Fruit fly (Drosophila melanogaster) S2 (cell line): ENCODE measurements around the gene CG17107.

Experiments
- CG8478 ChIP-seq: fragments of >200 bp; optimal IDR thresholded peaks from 2 replicates; lab custom pipeline; 2018
- CTCF ChIP-seq, 2 experiments: fragments of >200 bp; optimal IDR thresholded peaks; 2 replicates each; lab custom pipeline; 2018

Gene CG17107

dm6 chr2L:10676933-10677714 lies 4.6 kb upstream of the CG17107 start, which contains the start of gene CG17104:
Gene CG17104 (plus strand): TSS chr2L:10677198.
- TF ChIP-seq CTCF (optimal IDR thresholded peaks at IDR 0.05; lab: Kevin White, UChicago) (no peak), CG8478 (lab: Kevin White, UChicago) (no peak)

- TF ChIP-seq CG8478 (lab: Kevin White, UChicago) (no peak), CTCF (optimal IDR thresholded peaks at IDR 0.05; lab: Kevin White, UChicago) (no peak)
Observed at dm6 chr2L:10677715-10678088, 4.0 kb upstream of the CG17107 start.

dm6 chr2L:10679568-10679967 lies 2.1 kb upstream of the CG17107 start:
- TF ChIP-seq CTCF (optimal IDR thresholded peaks at IDR 0.05; lab: Kevin White, UChicago) (no peak), CG8478 (lab: Kevin White, UChicago) (no peak)

dm6 chr2L:10680584-10681080 lies 1.1 kb upstream of the CG17107 start, which contains the start of gene CG17105:
Gene CG17105 (plus strand): TSS chr2L:10681030.
- TF ChIP-seq CG8478 (lab: Kevin White, UChicago) = no peak
- TF ChIP-seq CTCF (optimal IDR thresholded peaks at IDR 0.05; lab: Kevin White, UChicago) = no peak

dm6 chr2L:10682197-10682596 lies 495 bp downstream of the CG17107 start:
- TF ChIP-seq CG8478 (lab: Kevin White, UChicago) (no peak), CTCF (optimal IDR thresholded peaks at IDR 0.05; lab: Kevin White, UChicago) (no peak)

dm6 chr2L:10682912-10683311 lies 1.2 kb downstream of the CG17107 start:
- TF ChIP-seq CG8478 (lab: Kevin White, UChicago) (no peak), CTCF (optimal IDR thresholded peaks at IDR 0.05; lab: Kevin White, UChicago) (no peak)

- no peak for TF ChIP-seq CTCF (optimal IDR thresholded peaks at IDR 0.05; lab: Kevin White, UChicago)
- TF ChIP-seq CG8478 (lab: Kevin White, UChicago) = no peak
Observed at dm6 chr2L:10684309-10684708, 2.6 kb downstream of the CG17107 start, which contains the start of gene CG7299. Gene CG7299 (minus strand): TSS chr2L:10684409.

dm6 chr2L:10685666-10686065 lies 4.0 kb downstream of the CG17107 start:
- TF ChIP-seq CG8478 (lab: Kevin White, UChicago) (no peak), CTCF (optimal IDR thresholded peaks at IDR 0.05; lab: Kevin White, UChicago) (no peak)

- no peak for TF ChIP-seq CG8478 (lab: Kevin White, UChicago)
- TF ChIP-seq CTCF (optimal IDR thresholded peaks at IDR 0.05; lab: Kevin White, UChicago) = no peak
Observed at dm6 chr2L:10687009-10687793, 5.5 kb downstream of the CG17107 start, which contains the start of gene CG7296. Gene CG7296 (minus strand): TSS chr2L:10687066.

dm6 chr2L:10687794-10688185 lies 6.1 kb downstream of the CG17107 start:
- TF ChIP-seq CTCF (optimal IDR thresholded peaks at IDR 0.05; lab: Kevin White, UChicago) (no peak), CG8478 (lab: Kevin White, UChicago) (no peak)

dm6 chr2L:10688764-10689163 lies 7.1 kb downstream of the CG17107 start:
- TF ChIP-seq CG8478 (lab: Kevin White, UChicago) = no peak
- TF ChIP-seq CTCF (optimal IDR thresholded peaks at IDR 0.05; lab: Kevin White, UChicago) = no peak

dm6 chr2L:10689221-10690034 lies 7.7 kb downstream of the CG17107 start, which contains the start of gene CG7294:
Gene CG7294 (minus strand): TSS chr2L:10689271.
- no peak for TF ChIP-seq CTCF (optimal IDR thresholded peaks at IDR 0.05; lab: Kevin White, UChicago)
- no peak for TF ChIP-seq CG8478 (lab: Kevin White, UChicago)

- TF ChIP-seq CTCF (optimal IDR thresholded peaks at IDR 0.05; lab: Kevin White, UChicago) (no peak), CG8478 (lab: Kevin White, UChicago) (no peak)
Observed at dm6 chr2L:10693018-10693417, 11.3 kb downstream of the CG17107 start.

- TF ChIP-seq CTCF (optimal IDR thresholded peaks at IDR 0.05; lab: Kevin White, UChicago) (no peak), CG8478 (lab: Kevin White, UChicago) (no peak)
Observed at dm6 chr2L:10694053-10694618, 12.4 kb downstream of the CG17107 start, which contains the start of gene CG17108. Gene CG17108 (minus strand): TSS chr2L:10694103.
